Worm (Caenorhabditis elegans): Measurements from ENCODE around the gene npr-34.

Gene npr-34

DNA sequence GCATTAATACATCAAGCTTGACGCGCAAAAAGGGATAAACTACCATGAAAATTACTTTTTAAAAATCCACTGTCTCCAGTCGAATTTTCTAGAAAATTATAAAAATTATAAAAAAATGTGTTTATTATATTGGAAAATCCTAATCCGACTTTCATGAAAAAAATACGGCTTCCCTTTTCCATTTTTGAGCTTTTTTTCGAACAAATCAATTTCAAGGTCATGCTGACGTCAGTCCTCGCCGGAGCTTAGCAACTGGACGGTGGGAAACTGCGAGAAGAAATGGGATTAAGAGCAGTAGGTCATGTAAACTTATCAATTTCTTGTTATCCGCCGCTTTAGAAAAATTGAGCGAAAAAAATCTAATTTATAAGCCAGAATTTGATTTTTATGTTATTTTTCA lies 6.1 kb upstream of the npr-34 start (continued):
- TF ChIP-seq irx-1 (tag; optimal IDR thresholded peaks at IDR 0.05), result no peak
- no peak for TF ChIP-seq C04F5.9 (tag; optimal IDR thresholded peaks at IDR 0.05)
- TF ChIP-seq unc-98 (GFP tag; IDR thresholded peaks at IDR 0.05), result no peak
- no peak for TF ChIP-seq pag-3 (tag; optimal IDR thresholded peaks at IDR 0.05; ENCODE audit: borderline replicate concordance, insufficient read depth)
- TF ChIP-seq blmp-1 (tag; optimal IDR thresholded peaks at IDR 0.05), result no peak
- TF ChIP-seq hlh-17 (GFP tag; optimal IDR thresholded peaks at IDR 0.05; ENCODE audit: borderline replicate concordance), result no peak
- TF ChIP-seq snpc-4 (tag; optimal IDR thresholded peaks at IDR 0.05), result no peak
- TF ChIP-seq pqm-1 (tag; optimal IDR thresholded peaks at IDR 0.05), result no peak
- no peak for TF ChIP-seq sptf-1 (tag; optimal IDR thresholded peaks at IDR 0.05)
- TF ChIP-seq fkh-8 (tag; optimal IDR thresholded peaks at IDR 0.05), result peak; percentile 38
- TF ChIP-seq nhr-84 (tag; optimal IDR thresholded peaks at IDR 0.05), result no peak
- TF ChIP-seq rnt-1 (tag; optimal IDR thresholded peaks at IDR 0.05), result no peak
- no peak for TF ChIP-seq ztf-4 (tag; optimal IDR thresholded peaks at IDR 0.05)

- TF ChIP-seq unc-62 (GFP tag; optimal IDR thresholded peaks at IDR 0.05), result no peak
- TF ChIP-seq nhr-47 (tag; optimal IDR thresholded peaks at IDR 0.05), result peak; percentile 2
- peak in 1 of 6 experiments; percentile 30 for TF ChIP-seq elt-3 (tag; optimal IDR thresholded peaks at IDR 0.05)
- TF ChIP-seq blmp-1 (tag; optimal IDR thresholded peaks at IDR 0.05), result peak; percentile 41
Observed at ce11 chrII:14733424-14733823, 5.6 kb downstream of the npr-34 start, which contains the start of gene glna-1. Gene glna-1, minus strand, starts transcription at chrII:14733524.

- no peak for TF ChIP-seq swsn-7 (tag; optimal IDR thresholded peaks at IDR 0.05)
- TF ChIP-seq snpc-4 (tag; optimal IDR thresholded peaks at IDR 0.05), result no peak
- TF ChIP-seq ceh-8 (GFP tag; optimal IDR thresholded peaks at IDR 0.05), result no peak
- TF ChIP-seq grh-1 (GFP tag; IDR thresholded peaks at IDR 0.05), result no peak
- no peak for TF ChIP-seq blmp-1 (tag; optimal IDR thresholded peaks at IDR 0.05)
- no peak for TF ChIP-seq nhr-90 (tag; optimal IDR thresholded peaks at IDR 0.05; ENCODE audit: poor library complexity)
- TF ChIP-seq ztf-4 (tag; optimal IDR thresholded peaks at IDR 0.05), result no peak
- TF ChIP-seq ztf-11 (tag; optimal IDR thresholded peaks at IDR 0.05), result no peak
- no peak for TF ChIP-seq irx-1 (tag; optimal IDR thresholded peaks at IDR 0.05)
- no peak for TF ChIP-seq alr-1 (tag; optimal IDR thresholded peaks at IDR 0.05; ENCODE audit: borderline replicate concordance)
- TF ChIP-seq lin-13 (GFP tag; optimal IDR thresholded peaks at IDR 0.05), result no peak
- TF ChIP-seq mef-2 (tag; optimal IDR thresholded peaks at IDR 0.05), result no peak
- no peak for TF ChIP-seq C16A3.4 (tag; optimal IDR thresholded peaks at IDR 0.05)
Observed at ce11 chrII:14728119-14728518, 10.9 kb downstream of the npr-34 start.

- peak; percentile 81 for TF ChIP-seq blmp-1 (tag; optimal IDR thresholded peaks at IDR 0.05)
- TF ChIP-seq lsy-2 (tag; optimal IDR thresholded peaks at IDR 0.05), result no peak
- no peak for TF ChIP-seq F16B12.6 (tag; optimal IDR thresholded peaks at IDR 0.05)
Observed at ce11 chrII:14706479-14706878, 32.6 kb downstream of the npr-34 start.

- TF ChIP-seq mep-1 (tag; optimal IDR thresholded peaks at IDR 0.05), result no peak
- TF ChIP-seq blmp-1 (tag; optimal IDR thresholded peaks at IDR 0.05), result peak; percentile 6
Observed at ce11 chrII:14705956-14706355, 33.1 kb downstream of the npr-34 start.

DNA sequence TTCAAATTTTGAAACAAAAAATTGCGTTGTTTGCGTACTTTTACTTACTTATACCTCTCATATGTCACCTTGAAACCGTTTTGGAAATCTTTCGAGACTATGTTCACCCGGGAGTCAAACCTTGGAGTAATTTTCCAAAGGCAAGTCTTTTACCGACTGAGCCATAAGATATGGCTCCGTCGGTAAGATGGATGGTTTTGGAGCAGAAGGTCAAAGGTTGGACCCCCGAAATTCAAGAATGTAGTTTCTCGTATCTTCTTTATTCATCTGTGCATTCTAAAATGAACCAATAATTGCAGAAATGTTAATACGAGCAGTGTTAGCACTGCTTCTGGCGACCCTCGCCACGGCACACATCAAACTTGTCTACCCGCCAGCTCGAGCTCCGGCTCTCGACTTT lies 33.8 kb downstream of the npr-34 start, which contains the start of gene C09F9.2:
C09F9.2 (plus strand) TSS at position 301 of the 400 bp plus-strand sequence.
- no peak for TF ChIP-seq F16B12.6 (tag; optimal IDR thresholded peaks at IDR 0.05)
- TF ChIP-seq nhr-19 (GFP tag; conservative IDR thresholded peaks at IDR 0.05), result no peak
- TF ChIP-seq mdl-1 (tag; optimal IDR thresholded peaks at IDR 0.05), result no peak
- TF ChIP-seq nhr-76 (tag; optimal IDR thresholded peaks at IDR 0.05), result no peak
- no peak for TF ChIP-seq aha-1 (tag; optimal IDR thresholded peaks at IDR 0.05)
- no peak for TF ChIP-seq ztf-4 (tag; optimal IDR thresholded peaks at IDR 0.05)
- TF ChIP-seq egl-13 (tag; optimal IDR thresholded peaks at IDR 0.05), result no peak
- no peak for TF ChIP-seq nhr-71 (tag; optimal IDR thresholded peaks at IDR 0.05)

All from whole organism, L1 larva.